Worm (Caenorhabditis elegans) whole organism, young adult: ENCODE measurements around the gene F49E8.8.

Experiments used
- cebp-1 ChIP-seq, 2 experiments: fragments of 200-800 bp in 1 of 2; sonication (Bioruptor generic) in 1 of 2; sonication (generic microtip) in 1 of 2; IDR thresholded peaks in 1 of 2; optimal IDR thresholded peaks in 1 of 2; 2 replicates each; pipeline versions ENCODE4 v1.3.6 to Lab custom; 2017 to 2022; ENCODE audit warnings: missing compliant biosample characterization in 2 of 2, missing genetic modification characterization in 2 of 2, mild to moderate bottlenecking in 1 of 2, missing genetic modification reagents in 1 of 2, moderate library complexity in 1 of 2
- egrh-3 ChIP-seq: fragments of 200-800 bp; sonication (Bioruptor generic); IDR thresholded peaks from 2 replicates; pipeline ENCODE4 v1.3.6; 2022; ENCODE audit warnings: missing genetic modification reagents, missing genetic modification characterization, missing compliant biosample characterization
- pha-4 ChIP-seq: fragments of 150-350 bp; sonication (generic microtip); optimal IDR thresholded peaks from 2 replicates; lab custom pipeline; 2014; ENCODE audit warnings: missing biosample characterization, missing genetic modification reagents, missing genetic modification characterization
- snpc-4 ChIP-seq, 5 experiments: fragments of 150-350 bp in 1 of 5; sonication (generic microtip) in 4 of 5; optimal IDR thresholded peaks; 2 replicates each; lab custom pipeline; 2014 to 2018; ENCODE audit warnings: missing genetic modification characterization in 5 of 5, missing biosample characterization in 3 of 5, antibody characterized with exemption in 2 of 5, mild to moderate bottlenecking in 2 of 5, missing compliant biosample characterization in 2 of 5, missing genotype in 2 of 5, moderate library complexity in 2 of 5, missing genetic modification reagents in 1 of 5

DNA sequence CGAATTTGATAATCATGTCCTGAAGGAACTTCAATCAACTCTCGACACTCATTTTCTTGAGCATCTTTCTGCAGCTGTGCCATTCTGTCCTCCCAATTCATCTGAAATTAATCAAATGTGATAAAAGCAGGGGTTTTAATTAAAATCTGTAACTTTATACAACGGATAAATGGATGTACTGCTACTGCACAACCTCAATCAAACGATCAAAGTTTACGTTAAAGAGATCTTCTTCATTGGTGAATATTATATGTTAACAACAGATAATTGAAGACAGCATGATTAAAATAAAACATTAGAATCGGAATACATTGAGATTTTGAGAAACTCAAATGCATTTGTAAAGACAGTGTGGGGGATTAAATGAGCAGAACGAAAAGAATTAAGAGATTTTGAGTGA, 21.8 kb downstream of the F49E8.8 start, which contains the start of gene F32E10.5:
- TF ChIP-seq egrh-3 (GFP tag; lab: Robert Waterston, UW) (no peak), pha-4 (tag; lab: Kevin White, UChicago) (no peak), cebp-1 (GFP tag; IDR thresholded peaks at IDR 0.05; lab: Robert Waterston, UW) (no peak), cebp-1 (tag; optimal IDR thresholded peaks at IDR 0.05; lab: Kevin White, UChicago) (no peak), snpc-4 (GFP tag; optimal IDR thresholded peaks at IDR 0.05; lab: Kevin White, UChicago) (no peak), snpc-4 (tag; optimal IDR thresholded peaks at IDR 0.05; lab: Kevin White, UChicago) (no peak)
